Worm (Caenorhabditis elegans) whole organism, late embryonic: ENCODE measurements around the gene sax-7.

Experiments
- K02D7.2 ChIP-seq: sonication (generic microtip); optimal IDR thresholded peaks from 2 replicates; lab custom pipeline; 2017; ENCODE audit warnings: mild to moderate bottlenecking, missing genetic modification characterization, missing compliant biosample characterization
- K09A11.1 ChIP-seq: sonication (generic microtip); optimal IDR thresholded peaks from 2 replicates; lab custom pipeline; 2017; ENCODE audit warnings: antibody characterized with exemption, mild to moderate bottlenecking, missing genetic modification characterization, missing compliant biosample characterization; ENCODE audit not compliant: insufficient read depth
- ahr-1 ChIP-seq: sonication (generic microtip); optimal IDR thresholded peaks from 2 replicates; lab custom pipeline; 2016; ENCODE audit warnings: missing genetic modification characterization, missing compliant biosample characterization
- ceh-14 ChIP-seq: sonication (generic microtip); optimal IDR thresholded peaks from 2 replicates; lab custom pipeline; 2016; ENCODE audit warnings: missing genotype, missing genetic modification characterization, missing compliant biosample characterization
- ceh-2 ChIP-seq: sonication (generic microtip); optimal IDR thresholded peaks from 2 replicates; lab custom pipeline; 2016; ENCODE audit warnings: missing genotype, missing genetic modification characterization, missing compliant biosample characterization
- ceh-31 ChIP-seq: sonication (generic microtip); optimal IDR thresholded peaks from 2 replicates; lab custom pipeline; 2016; ENCODE audit warnings: missing genetic modification characterization, missing compliant biosample characterization
- ceh-9 ChIP-seq: sonication (generic microtip); optimal IDR thresholded peaks from 2 replicates; lab custom pipeline; 2016; ENCODE audit warnings: mild to moderate bottlenecking, missing genetic modification characterization, inconsistent platforms, missing compliant biosample characterization
- dve-1 ChIP-seq: sonication (generic microtip); optimal IDR thresholded peaks from 2 replicates; lab custom pipeline; 2017; ENCODE audit warnings: antibody characterized with exemption, mild to moderate bottlenecking, missing genetic modification characterization, missing compliant biosample characterization
- elt-2 ChIP-seq: sonication (generic microtip); optimal IDR thresholded peaks from 2 replicates; lab custom pipeline; 2016; ENCODE audit warnings: missing genetic modification reagents, missing genetic modification characterization, missing compliant biosample characterization
- elt-4 ChIP-seq: sonication (generic microtip); optimal IDR thresholded peaks from 2 replicates; lab custom pipeline; 2016; ENCODE audit warnings: missing genetic modification characterization, missing compliant biosample characterization
- ets-4 ChIP-seq: sonication (generic microtip); optimal IDR thresholded peaks from 2 replicates; lab custom pipeline; 2016; ENCODE audit warnings: missing genetic modification characterization, missing compliant biosample characterization
- eyg-1 ChIP-seq: sonication (generic microtip); optimal IDR thresholded peaks from 2 replicates; lab custom pipeline; 2016; ENCODE audit warnings: missing genotype, missing genetic modification characterization, missing compliant biosample characterization
- fax-1 ChIP-seq: sonication (generic microtip); optimal IDR thresholded peaks from 2 replicates; lab custom pipeline; 2016; ENCODE audit warnings: missing genotype, missing genetic modification characterization, missing compliant biosample characterization
- fkh-10 ChIP-seq: fragments of 150-350 bp; optimal IDR thresholded peaks from 2 replicates; lab custom pipeline; 2014; ENCODE audit warnings: missing biosample characterization, missing genetic modification reagents, missing genetic modification characterization
- gmeb-2 ChIP-seq: sonication (generic microtip); optimal IDR thresholded peaks from 2 replicates; lab custom pipeline; 2016; ENCODE audit warnings: missing genetic modification characterization, inconsistent platforms, missing compliant biosample characterization
- hlh-13 ChIP-seq: fragments of 200-800 bp; sonication (Bioruptor generic); optimal IDR thresholded peaks from 2 replicates; lab custom pipeline; 2018; ENCODE audit warnings: mild to moderate bottlenecking, missing genetic modification characterization, missing compliant biosample characterization
- hlh-30 ChIP-seq: sonication (generic microtip); optimal IDR thresholded peaks from 2 replicates; lab custom pipeline; 2017; ENCODE audit warnings: antibody characterized with exemption, missing genetic modification characterization, missing compliant biosample characterization; ENCODE audit not compliant: insufficient read depth
- hlh-6 ChIP-seq: sonication (generic microtip); optimal IDR thresholded peaks from 2 replicates; lab custom pipeline; 2016; ENCODE audit warnings: missing genotype, missing genetic modification characterization, missing compliant biosample characterization
- hlh-8 ChIP-seq: sonication (generic microtip); optimal IDR thresholded peaks from 2 replicates; lab custom pipeline; 2016; ENCODE audit warnings: missing genotype, missing genetic modification characterization, missing compliant biosample characterization
- mec-3 ChIP-seq: sonication (generic microtip); optimal IDR thresholded peaks from 2 replicates; lab custom pipeline; 2016; ENCODE audit warnings: borderline replicate concordance, missing genetic modification characterization, missing compliant biosample characterization
- pag-3 ChIP-seq: sonication (generic microtip); optimal IDR thresholded peaks from 2 replicates; lab custom pipeline; 2016; ENCODE audit warnings: missing compliant biosample characterization, missing genetic modification characterization, borderline replicate concordance
- pha-2 ChIP-seq: sonication (generic microtip); optimal IDR thresholded peaks from 2 replicates; lab custom pipeline; 2017; ENCODE audit warnings: mild to moderate bottlenecking, missing genetic modification characterization, missing compliant biosample characterization
- pha-4 ChIP-seq: fragments of 150-350 bp; optimal IDR thresholded peaks from 2 replicates; lab custom pipeline; 2018; ENCODE audit warnings: missing biosample characterization, missing genetic modification reagents, missing genetic modification characterization
- pros-1 ChIP-seq: fragments of 150-350 bp; optimal IDR thresholded peaks from 2 replicates; lab custom pipeline; 2014; ENCODE audit warnings: missing biosample characterization, missing genetic modification reagents, missing genetic modification characterization
- ref-2 ChIP-seq: sonication (generic microtip); optimal IDR thresholded peaks from 2 replicates; lab custom pipeline; 2016; ENCODE audit warnings: missing genetic modification characterization, missing compliant biosample characterization
- rnt-1 ChIP-seq: sonication (generic microtip); optimal IDR thresholded peaks from 2 replicates; lab custom pipeline; 2016; ENCODE audit warnings: missing genetic modification characterization, missing compliant biosample characterization
- sdc-2 ChIP-seq: sonication (generic microtip); optimal IDR thresholded peaks from 2 replicates; lab custom pipeline; 2016; ENCODE audit warnings: missing genotype, missing genetic modification characterization, missing compliant biosample characterization
- sox-2 ChIP-seq: fragments of 200-800 bp; sonication (Bioruptor generic); IDR thresholded peaks from 2 replicates; pipeline ENCODE4 v1.3.6; 2022; ENCODE audit warnings: missing genetic modification reagents, missing genetic modification characterization, missing compliant biosample characterization
- tbx-2 ChIP-seq: sonication (generic microtip); optimal IDR thresholded peaks from 2 replicates; lab custom pipeline; 2016; ENCODE audit warnings: missing genetic modification characterization, missing compliant biosample characterization
- ttx-3 ChIP-seq: sonication (generic microtip); optimal IDR thresholded peaks from 2 replicates; lab custom pipeline; 2016; ENCODE audit warnings: missing genetic modification reagents, missing genetic modification characterization, missing compliant biosample characterization
- unc-42 ChIP-seq: sonication (generic microtip); optimal IDR thresholded peaks from 2 replicates; lab custom pipeline; 2016; ENCODE audit warnings: missing genotype, missing genetic modification characterization, missing compliant biosample characterization
- unc-55 ChIP-seq: sonication (generic microtip); optimal IDR thresholded peaks from 2 replicates; lab custom pipeline; 2017; ENCODE audit warnings: missing biosample characterization, missing genetic modification reagents, missing genetic modification characterization
- unc-86 ChIP-seq: sonication (generic microtip); optimal IDR thresholded peaks from 2 replicates; lab custom pipeline; 2016; ENCODE audit warnings: missing genetic modification characterization, missing compliant biosample characterization
- ztf-16 ChIP-seq: sonication (generic microtip); optimal IDR thresholded peaks from 2 replicates; lab custom pipeline; 2017; ENCODE audit warnings: missing genetic modification characterization, missing compliant biosample characterization

Gene sax-7

DNA sequence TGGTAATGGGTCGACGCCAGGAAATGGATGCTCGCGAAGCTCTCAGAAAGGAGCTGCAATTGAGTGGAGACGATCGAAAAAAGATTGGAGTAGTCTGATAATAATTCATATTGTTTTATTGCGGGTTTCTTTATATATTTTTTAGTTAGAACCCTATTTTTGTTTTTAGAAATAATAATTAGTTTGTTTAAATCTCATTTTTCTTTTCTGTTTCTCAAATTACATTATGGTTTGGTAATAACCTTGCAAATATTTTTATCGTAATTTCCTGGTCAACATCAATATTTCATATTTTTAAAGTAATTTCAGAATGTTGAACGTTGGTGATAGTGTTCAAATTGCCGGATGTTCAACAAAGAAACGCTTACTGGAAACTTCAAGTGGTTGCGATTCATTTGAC is 45.8 kb upstream of the sax-7 start, which contains the start of gene elpc-4:
elpc-4 (plus strand) TSS at position 301 of the 400 bp plus-strand sequence.
- no peak for TF ChIP-seq ceh-31 (tag; lab: Kevin White, UChicago)
- TF ChIP-seq unc-55, result no peak
- TF ChIP-seq pha-2 (tag; lab: Kevin White, UChicago), result no peak
- TF ChIP-seq gmeb-2, result no peak
- no peak for TF ChIP-seq fax-1 (tag; lab: Kevin White, UChicago)
- TF ChIP-seq pha-4 (tag; lab: Kevin White, UChicago), result no peak
- TF ChIP-seq hlh-13 (GFP tag; lab: Kevin White, UChicago), result no peak
- TF ChIP-seq K02D7.2, result no peak
- TF ChIP-seq K09A11.1 (tag; lab: Kevin White, UChicago), result no peak
- no peak for TF ChIP-seq rnt-1 (tag; lab: Kevin White, UChicago)

DNA sequence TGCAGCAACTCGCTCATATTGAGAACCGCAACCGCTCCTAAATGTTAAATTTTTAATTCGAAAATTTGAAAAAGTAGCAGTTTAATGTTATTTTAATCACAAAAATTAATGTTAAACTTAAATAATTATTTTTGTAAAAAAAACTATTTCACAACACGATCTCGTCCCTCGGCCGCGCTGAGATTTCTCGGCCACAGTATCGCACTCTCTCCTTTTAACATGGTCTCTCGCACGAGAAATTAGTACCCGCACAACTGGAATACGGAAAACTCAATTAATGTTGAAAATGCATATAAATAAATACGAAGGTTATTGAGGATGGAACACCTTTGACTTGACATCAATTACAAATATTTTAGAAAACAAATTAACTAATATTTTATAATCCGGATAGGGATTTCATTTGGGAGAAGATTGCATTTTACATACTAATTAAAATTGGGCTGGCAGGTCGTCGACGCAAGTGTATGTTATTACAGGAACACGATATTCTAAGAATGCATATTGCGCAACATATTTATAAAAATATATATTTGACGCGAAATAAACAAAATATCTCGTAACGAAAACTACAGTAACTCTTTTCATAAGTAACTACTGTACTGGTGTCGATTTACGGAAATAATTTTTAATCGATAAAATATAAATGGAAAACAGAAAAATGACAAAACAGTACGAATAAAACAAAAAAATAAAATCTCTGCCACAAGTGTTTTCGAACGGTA is 42.5 kb upstream of the sax-7 start, which contains the start of gene dnc-4:
dnc-4 (minus strand) TSS at position 37 of the 725 bp plus-strand sequence.
- TF ChIP-seq ceh-9 (tag; lab: Kevin White, UChicago), result no peak
- peak; percentile 63 for TF ChIP-seq ceh-31 (tag; lab: Kevin White, UChicago)
- peak; percentile 24 for TF ChIP-seq hlh-8 (tag; lab: Kevin White, UChicago)
- TF ChIP-seq fax-1 (tag; lab: Kevin White, UChicago), result peak; percentile 14
- peak; percentile 47 for TF ChIP-seq ceh-2 (tag; lab: Kevin White, UChicago)
- TF ChIP-seq unc-42, result peak; percentile 32
- no peak for TF ChIP-seq mec-3 (tag; lab: Kevin White, UChicago)
- TF ChIP-seq pros-1 (tag; lab: Kevin White, UChicago), result no peak
- TF ChIP-seq tbx-2, result no peak
- peak; percentile 5 for TF ChIP-seq unc-55
- TF ChIP-seq sox-2 (GFP tag; lab: Robert Waterston, UW), result no peak
- peak; percentile 11 for TF ChIP-seq elt-2 (tag; lab: Kevin White, UChicago)
- TF ChIP-seq ets-4 (tag; lab: Kevin White, UChicago), result peak; percentile 49

DNA sequence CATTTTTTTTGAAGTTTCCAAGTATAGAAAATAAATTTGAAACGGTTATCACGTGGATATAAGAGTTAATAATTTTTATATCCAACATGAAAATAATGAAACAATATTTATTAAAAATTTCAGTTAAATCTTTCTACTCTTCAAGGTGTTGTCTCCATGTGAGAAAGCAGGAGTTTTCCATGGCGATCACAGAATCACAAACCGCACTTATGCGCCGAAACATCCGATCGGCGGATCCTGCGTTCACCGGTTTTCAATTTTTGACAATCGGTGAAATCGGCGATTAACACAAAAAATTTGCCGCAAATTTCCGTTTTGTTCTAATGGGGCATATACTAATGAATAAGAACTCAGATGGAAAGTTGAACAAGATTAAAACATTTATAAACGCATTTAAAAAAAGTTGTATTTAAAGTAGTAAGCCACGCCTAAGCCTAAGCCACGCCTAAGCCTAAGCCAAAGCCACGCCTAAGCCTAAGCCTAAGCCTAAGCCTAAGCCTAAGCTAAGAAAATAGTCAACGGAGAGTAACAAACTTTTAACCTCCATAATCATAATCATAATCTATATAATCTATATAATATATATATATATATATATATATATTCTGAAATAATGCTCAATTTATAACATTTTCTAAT is 40.3 kb upstream of the sax-7 start, which contains the start of gene C26B2.2:
C26B2.2 (minus strand) TSS at position 88 of the 639 bp plus-strand sequence.
- TF ChIP-seq ztf-16 (tag; lab: Kevin White, UChicago), result no peak
- TF ChIP-seq K09A11.1 (tag; lab: Kevin White, UChicago), result no peak
- TF ChIP-seq ceh-31 (tag; lab: Kevin White, UChicago), result no peak
- no peak for TF ChIP-seq sox-2 (GFP tag; lab: Robert Waterston, UW)
- TF ChIP-seq eyg-1 (tag; lab: Kevin White, UChicago), result no peak
- TF ChIP-seq ahr-1 (tag; lab: Kevin White, UChicago), result no peak
- TF ChIP-seq ttx-3 (tag; lab: Kevin White, UChicago), result no peak
- no peak for TF ChIP-seq unc-86 (tag; lab: Kevin White, UChicago)
- no peak for TF ChIP-seq dve-1 (tag; lab: Kevin White, UChicago)
- no peak for TF ChIP-seq hlh-6 (tag; lab: Kevin White, UChicago)
- no peak for TF ChIP-seq sdc-2
- TF ChIP-seq elt-4 (tag; lab: Kevin White, UChicago), result no peak
- no peak for TF ChIP-seq pag-3
- no peak for TF ChIP-seq ref-2 (tag; lab: Kevin White, UChicago)
- TF ChIP-seq fkh-10 (GFP tag; lab: Kevin White, UChicago), result no peak
- no peak for TF ChIP-seq hlh-30 (tag; lab: Kevin White, UChicago)
- TF ChIP-seq ceh-14 (tag; lab: Kevin White, UChicago), result no peak
- TF ChIP-seq pha-4 (tag; lab: Kevin White, UChicago), result no peak
